Fruit fly (Drosophila melanogaster): ENCODE measurements around the gene Etfb.

Gene Etfb

dm6 chr3R:29757226-29757625, 45.5 kb downstream of the Etfb start:
- TF ChIP-seq CG8159 (tag; optimal IDR thresholded peaks at IDR 0.05): no peak
- peak; percentile 40 for TF ChIP-seq CG12605 (GFP tag; IDR thresholded peaks at IDR 0.05)
- TF ChIP-seq CG8301 (tag; optimal IDR thresholded peaks at IDR 0.05): no peak
- TF ChIP-seq Ets98B (GFP tag; IDR thresholded peaks at IDR 0.05): peak; percentile 37; the same call in 1 of the 2 replicates
- TF ChIP-seq rn (GFP tag; IDR thresholded peaks at IDR 0.05): 0 out of 2 replicates have a peak, but pooled peaks have one; percentile 18
- TF ChIP-seq CG9948 (tag; optimal IDR thresholded peaks at IDR 0.05): no peak
- no peak for TF ChIP-seq Pif1B (GFP tag; optimal IDR thresholded peaks at IDR 0.05)
- TF ChIP-seq gl (tag; optimal IDR thresholded peaks at IDR 0.05): peak; percentile 74
- TF ChIP-seq Snoo (tag; optimal IDR thresholded peaks at IDR 0.05): no peak
- TF ChIP-seq fd96Ca (GFP tag; IDR thresholded peaks at IDR 0.05): peak; percentile 49
- peak; percentile 52 for TF ChIP-seq CG34367 (tag; optimal IDR thresholded peaks at IDR 0.05)
- TF ChIP-seq CG15710 (tag; optimal IDR thresholded peaks at IDR 0.05): no peak
- TF ChIP-seq CG13204 (GFP tag; optimal IDR thresholded peaks at IDR 0.05): peak; percentile 83
- TF ChIP-seq EcR (GFP tag; optimal IDR thresholded peaks at IDR 0.05): peak; percentile 35
- TF ChIP-seq Pif1A (GFP tag; optimal IDR thresholded peaks at IDR 0.05): peak; percentile 62
- no peak for TF ChIP-seq CG14655 (GFP tag; optimal IDR thresholded peaks at IDR 0.05)
- no peak; the same call in 1 of the 2 replicates for TF ChIP-seq CG32121 (GFP tag; IDR thresholded peaks at IDR 0.05)
- peak; percentile 36; the same call in 2 of the 3 replicates for TF ChIP-seq CG4496 (GFP tag; IDR thresholded peaks at IDR 0.05)

- TF ChIP-seq rn (GFP tag; IDR thresholded peaks at IDR 0.05) (no peak), CG9948 (tag; optimal IDR thresholded peaks at IDR 0.05) (no peak), Ets98B (GFP tag; IDR thresholded peaks at IDR 0.05) (no peak), Snoo (tag; optimal IDR thresholded peaks at IDR 0.05) (no peak), CG32121 (GFP tag; IDR thresholded peaks at IDR 0.05) (no peak), gl (tag; optimal IDR thresholded peaks at IDR 0.05) (no peak), Pif1B (GFP tag; optimal IDR thresholded peaks at IDR 0.05) (no peak), fd96Ca (GFP tag; IDR thresholded peaks at IDR 0.05) (no peak), CG10348 (GFP tag; IDR thresholded peaks at IDR 0.05) (no peak)
Observed at dm6 chr3R:29756153-29756552, 46.6 kb downstream of the Etfb start.

DNA sequence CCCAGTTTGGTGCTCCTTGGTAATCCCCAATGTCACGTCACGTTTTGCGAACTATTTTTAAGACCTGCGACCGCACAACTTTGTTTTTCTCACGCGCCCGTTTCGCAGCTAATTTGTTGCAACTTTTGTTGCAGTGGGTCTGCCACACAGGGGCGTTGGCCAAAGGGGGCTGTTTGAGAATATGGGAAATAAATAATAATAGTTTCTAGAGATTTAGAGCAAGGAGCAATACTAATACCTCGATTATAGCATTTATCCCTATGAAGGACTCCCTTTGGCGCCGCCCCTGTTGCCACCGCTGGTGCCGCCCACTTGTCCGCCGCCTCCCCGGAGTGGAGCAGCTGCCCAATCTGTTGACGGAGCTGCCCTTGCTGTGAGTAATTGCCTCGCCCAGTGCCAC, 47.5 kb downstream of the Etfb start:
- TF ChIP-seq rn (GFP tag; IDR thresholded peaks at IDR 0.05) (0 out of 2 replicates have a peak, but pooled peaks have one; percentile 52), CG32121 (GFP tag; IDR thresholded peaks at IDR 0.05) (peak; percentile 87), CG14655 (GFP tag; optimal IDR thresholded peaks at IDR 0.05) (no peak), CG17806 (tag; optimal IDR thresholded peaks at IDR 0.05) (no peak), CG9948 (tag; optimal IDR thresholded peaks at IDR 0.05) (peak; percentile 7), CG34367 (tag; optimal IDR thresholded peaks at IDR 0.05) (no peak), CG13204 (GFP tag; optimal IDR thresholded peaks at IDR 0.05) (no peak), gl (tag; optimal IDR thresholded peaks at IDR 0.05) (no peak), CG10348 (GFP tag; IDR thresholded peaks at IDR 0.05) (peak; percentile 33; the same call in 1 of the 2 replicates), EcR (GFP tag; optimal IDR thresholded peaks at IDR 0.05) (no peak), CG8159 (tag; optimal IDR thresholded peaks at IDR 0.05) (no peak), Pif1B (GFP tag; optimal IDR thresholded peaks at IDR 0.05) (no peak), Ets98B (GFP tag; IDR thresholded peaks at IDR 0.05) (peak; percentile 87), Pif1A (GFP tag; optimal IDR thresholded peaks at IDR 0.05) (no peak), CG8301 (tag; optimal IDR thresholded peaks at IDR 0.05) (no peak), CG12605 (GFP tag; IDR thresholded peaks at IDR 0.05) (peak; percentile 40; the same call in 1 of the 2 replicates), Snoo (tag; optimal IDR thresholded peaks at IDR 0.05) (no peak), fd96Ca (GFP tag; IDR thresholded peaks at IDR 0.05) (peak; percentile 90), D1 (tag; optimal IDR thresholded peaks at IDR 0.05) (no peak), CG15710 (tag; optimal IDR thresholded peaks at IDR 0.05) (peak; percentile 3), CG4496 (GFP tag; IDR thresholded peaks at IDR 0.05) (peak; percentile 83)

Data from whole organism, pupa.